Fruit fly (Drosophila melanogaster): ENCODE results near the gene CG17597.

- no peak for TF ChIP-seq CG8301 (tag; optimal IDR thresholded peaks at IDR 0.05)
- no peak for TF ChIP-seq CG15710 (tag; optimal IDR thresholded peaks at IDR 0.05)
- TF ChIP-seq CG8159 (tag; optimal IDR thresholded peaks at IDR 0.05) = no peak
- TF ChIP-seq CG17806 (tag; optimal IDR thresholded peaks at IDR 0.05) = no peak
- TF ChIP-seq CG9948 (tag; optimal IDR thresholded peaks at IDR 0.05) = no peak
- TF ChIP-seq rn (GFP tag; IDR thresholded peaks at IDR 0.05) = no peak
- TF ChIP-seq fd96Ca (GFP tag; IDR thresholded peaks at IDR 0.05) = no peak
- TF ChIP-seq CG10348 (GFP tag; IDR thresholded peaks at IDR 0.05) = no peak
- no peak for TF ChIP-seq Ets98B (GFP tag; IDR thresholded peaks at IDR 0.05)
- no peak for TF ChIP-seq CG32121 (GFP tag; IDR thresholded peaks at IDR 0.05)
- no peak for TF ChIP-seq CG14655 (GFP tag; optimal IDR thresholded peaks at IDR 0.05)
- no peak for TF ChIP-seq Snoo (tag; optimal IDR thresholded peaks at IDR 0.05)
These were observed 15.9 kb upstream of the CG17597 start for dm6 chr2L:18846843-18847242.
